Fruit fly (Drosophila melanogaster) whole organism, wandering third instar larva: ENCODE results near the gene CG43318.

Source experiments
- fru ChIP-seq: fragments of 200-800 bp; sonication (Bioruptor generic); optimal IDR thresholded peaks from 3 replicates; lab custom pipeline; 2016; ENCODE audit warnings: missing biosample characterization, mild to moderate bottlenecking, missing genetic modification characterization
- woc ChIP-seq: sonication (Bioruptor generic); optimal IDR thresholded peaks from 2 replicates; lab custom pipeline; 2016; ENCODE audit warnings: missing biosample characterization, mild to moderate bottlenecking, missing genetic modification characterization

DNA sequence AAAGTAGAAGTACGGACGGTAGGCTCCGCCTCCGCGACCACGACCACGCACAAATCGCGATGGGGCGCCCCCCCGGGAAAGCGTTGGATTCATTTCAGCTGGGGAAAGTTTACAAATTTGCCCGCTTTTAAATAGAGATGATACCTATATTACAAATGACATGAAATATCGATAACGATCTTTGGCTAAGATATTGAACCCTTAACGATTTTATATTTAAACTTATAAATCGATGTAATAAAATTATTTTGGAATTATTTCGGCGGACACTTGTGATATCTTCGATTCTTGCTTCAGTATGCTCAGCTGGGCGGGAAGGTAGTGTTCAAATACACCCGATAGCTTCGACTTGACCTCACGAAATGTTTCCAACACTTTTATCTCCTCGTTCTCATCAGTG, 707 bp downstream of the CG43318 start, which contains the start of gene rec:
- TF ChIP-seq woc (GFP tag; lab: Kevin White, UChicago) = no peak
- TF ChIP-seq fru = no peak
